Fruit fly (Drosophila melanogaster) whole organism, embryonic: ENCODE data around the gene pont.

Source experiments
- CG11560 ChIP-seq: fragments of 200-800 bp; sonication (Bioruptor generic); IDR thresholded peaks from 3 replicates; pipeline ENCODE4 v1.3.6; 2022; ENCODE audit warnings: missing biosample characterization, missing genetic modification characterization
- CG15601 ChIP-seq: fragments of 200-800 bp; sonication (Bioruptor generic); optimal IDR thresholded peaks from 3 replicates; lab custom pipeline; 2019; ENCODE audit warnings: missing biosample characterization, mild to moderate bottlenecking, missing genetic modification characterization, moderate library complexity
- CG2678 ChIP-seq: fragments of 200-800 bp; sonication (Bioruptor generic); optimal IDR thresholded peaks from 3 replicates; lab custom pipeline; 2019; ENCODE audit warnings: missing biosample characterization, mild to moderate bottlenecking, missing genetic modification characterization, moderate library complexity
- CG30020 ChIP-seq: fragments of 200-800 bp; optimal IDR thresholded peaks from 2 replicates; lab custom pipeline; 2019; ENCODE audit warnings: missing biosample characterization, mild to moderate bottlenecking, missing genetic modification characterization, moderate library complexity
- CG3163 ChIP-seq: fragments of 200-800 bp; sonication (Bioruptor generic); optimal IDR thresholded peaks from 3 replicates; lab custom pipeline; 2016; ENCODE audit warnings: missing biosample characterization, missing genetic modification characterization
- CG3847 ChIP-seq: fragments of 200-800 bp; sonication (Bioruptor generic); IDR thresholded peaks from 2 replicates; pipeline ENCODE4 v1.3.6; 2022; ENCODE audit warnings: missing biosample characterization, missing genetic modification characterization
- CG4282 ChIP-seq: fragments of 200-800 bp; sonication (Bioruptor generic); optimal IDR thresholded peaks from 2 replicates; lab custom pipeline; 2016; ENCODE audit warnings: missing biosample characterization, missing genetic modification characterization
- CG4820 ChIP-seq: fragments of 200-800 bp; sonication (Bioruptor generic); optimal IDR thresholded peaks from 3 replicates; lab custom pipeline; 2016; ENCODE audit warnings: missing biosample characterization, missing genetic modification characterization
- CG5245 ChIP-seq: fragments of 200-800 bp; sonication (Bioruptor generic); optimal IDR thresholded peaks from 3 replicates; lab custom pipeline; 2016; ENCODE audit warnings: missing biosample characterization, missing genetic modification characterization
- CG5953 ChIP-seq: fragments of 200-800 bp; sonication (Bioruptor generic); IDR thresholded peaks from 2 replicates; pipeline ENCODE4 v1.3.6; 2022; ENCODE audit warnings: missing biosample characterization, missing genetic modification characterization
- CG7745 ChIP-seq: fragments of 200-800 bp; sonication (Bioruptor generic); optimal IDR thresholded peaks from 2 replicates; lab custom pipeline; 2018; ENCODE audit warnings: missing biosample characterization, mild to moderate bottlenecking, missing genetic modification characterization, moderate library complexity
- CG8359 ChIP-seq: fragments of 200-800 bp; sonication (Bioruptor generic); optimal IDR thresholded peaks from 2 replicates; lab custom pipeline; 2017; ENCODE audit warnings: missing biosample characterization, mild to moderate bottlenecking, missing genetic modification characterization, borderline replicate concordance
- CG9609 ChIP-seq: fragments of 200-800 bp; sonication (Bioruptor generic); optimal IDR thresholded peaks from 3 replicates; lab custom pipeline; 2016; ENCODE audit warnings: missing biosample characterization, missing genetic modification characterization
- CG9727 ChIP-seq: fragments of 200-800 bp; sonication (Bioruptor generic); optimal IDR thresholded peaks from 3 replicates; lab custom pipeline; 2017; ENCODE audit warnings: missing biosample characterization, mild to moderate bottlenecking, missing genetic modification characterization
- CrebB ChIP-seq: fragments of 200-800 bp; sonication (Bioruptor generic); optimal IDR thresholded peaks from 3 replicates; lab custom pipeline; 2018; ENCODE audit warnings: missing biosample characterization, mild to moderate bottlenecking, missing genetic modification characterization
- Dbx ChIP-seq: fragments of 200-800 bp; sonication (Bioruptor generic); IDR thresholded peaks from 3 replicates; pipeline ENCODE4 v1.3.6; 2022; ENCODE audit warnings: missing biosample characterization, missing genetic modification characterization
- ERR ChIP-seq: fragments of 200-800 bp; sonication (Bioruptor generic); optimal IDR thresholded peaks from 2 replicates; lab custom pipeline; 2016; ENCODE audit warnings: missing biosample characterization, missing genetic modification characterization
- Fer3 ChIP-seq: fragments of 200-800 bp; sonication (Bioruptor generic); optimal IDR thresholded peaks from 2 replicates; lab custom pipeline; 2018; ENCODE audit warnings: missing biosample characterization, mild to moderate bottlenecking, missing genetic modification characterization, moderate library complexity
- Lhr ChIP-seq: fragments of 200-800 bp; sonication (Bioruptor generic); optimal IDR thresholded peaks from 3 replicates; lab custom pipeline; 2017; ENCODE audit warnings: mild to moderate bottlenecking, missing biosample characterization, missing genetic modification reagents, missing genetic modification characterization
- MBD-R2 ChIP-seq: fragments of 200-800 bp; sonication (Bioruptor generic); IDR thresholded peaks from 2 replicates; pipeline ENCODE4 v1.3.6; 2022; ENCODE audit warnings: missing biosample characterization, missing genetic modification characterization
- Oli ChIP-seq: fragments of 200-800 bp; sonication (Bioruptor generic); optimal IDR thresholded peaks from 2 replicates; lab custom pipeline; 2018; ENCODE audit warnings: missing biosample characterization, mild to moderate bottlenecking, missing genetic modification characterization, moderate library complexity
- Rfx ChIP-seq: fragments of 200-800 bp; sonication (Bioruptor generic); IDR thresholded peaks from 2 replicates; pipeline ENCODE4 v1.3.6; 2022; ENCODE audit warnings: missing biosample characterization, missing genetic modification characterization
- Scr ChIP-seq: fragments of 200-800 bp; sonication (Bioruptor generic); IDR thresholded peaks from 2 replicates; pipeline ENCODE4 v1.3.6; 2022; ENCODE audit warnings: missing biosample characterization, missing genetic modification characterization; ENCODE audit not compliant: partially characterized antibody
- Sox102F ChIP-seq: fragments of 200-800 bp; sonication (Bioruptor generic); optimal IDR thresholded peaks from 2 replicates; lab custom pipeline; 2018; ENCODE audit warnings: missing biosample characterization, mild to moderate bottlenecking, missing genetic modification characterization, moderate library complexity
- amos ChIP-seq: fragments of 200-800 bp; sonication (Bioruptor generic); IDR thresholded peaks from 2 replicates; pipeline ENCODE4 v1.3.6; 2022; ENCODE audit warnings: missing biosample characterization, missing genetic modification characterization; ENCODE audit not compliant: partially characterized antibody
- bowl ChIP-seq: fragments of 200-800 bp; sonication (Bioruptor generic); IDR thresholded peaks from 2 replicates; pipeline ENCODE4 v1.3.6; 2022; ENCODE audit warnings: missing biosample characterization, missing genetic modification characterization
- br ChIP-seq: fragments of >200 bp; optimal IDR thresholded peaks from 2 replicates; lab custom pipeline; 2017
- cg ChIP-seq: fragments of 200-800 bp; sonication (Bioruptor generic); optimal IDR thresholded peaks from 3 replicates; lab custom pipeline; 2019; ENCODE audit warnings: missing biosample characterization, mild to moderate bottlenecking, missing genetic modification characterization, moderate library complexity
- chif ChIP-seq, 2 experiments: fragments of 200-800 bp; sonication (Bioruptor generic); optimal IDR thresholded peaks; 3 replicates each; lab custom pipeline; 2016; ENCODE audit warnings: missing biosample characterization in 2 of 2, missing genetic modification characterization in 2 of 2
- da ChIP-seq: fragments of 200-800 bp; sonication (Bioruptor generic); optimal IDR thresholded peaks from 2 replicates; lab custom pipeline; 2016; ENCODE audit warnings: missing biosample characterization, missing genetic modification characterization
- dm ChIP-seq: fragments of 200-800 bp; sonication (Bioruptor generic); optimal IDR thresholded peaks from 3 replicates; lab custom pipeline; 2016; ENCODE audit warnings: missing biosample characterization, missing genetic modification characterization
- dmrt99B ChIP-seq: fragments of 200-800 bp; sonication (Bioruptor generic); optimal IDR thresholded peaks from 2 replicates; lab custom pipeline; 2018; ENCODE audit warnings: missing biosample characterization, mild to moderate bottlenecking, missing genetic modification characterization, moderate library complexity
- eve ChIP-seq, 2 experiments: fragments of >200 bp; optimal IDR thresholded peaks; 2 replicates each; lab custom pipeline; 2017; ENCODE audit warnings: missing biosample characterization in 2 of 2, missing genetic modification characterization in 2 of 2
- exex ChIP-seq: fragments of 200-800 bp; sonication (Bioruptor generic); optimal IDR thresholded peaks from 4 replicates; lab custom pipeline; 2018; ENCODE audit warnings: missing biosample characterization, mild to moderate bottlenecking, missing genetic modification characterization, moderate library complexity
- fd64A ChIP-seq: fragments of 200-800 bp; sonication (Bioruptor generic); optimal IDR thresholded peaks from 3 replicates; lab custom pipeline; 2018; ENCODE audit warnings: missing biosample characterization, mild to moderate bottlenecking, missing genetic modification characterization
- fu2 ChIP-seq: fragments of 200-800 bp; sonication (Bioruptor generic); optimal IDR thresholded peaks from 2 replicates; lab custom pipeline; 2016; ENCODE audit warnings: missing biosample characterization, missing genetic modification characterization
- gcm2 ChIP-seq: fragments of 200-800 bp; sonication (Bioruptor generic); optimal IDR thresholded peaks from 2 replicates; lab custom pipeline; 2016; ENCODE audit warnings: missing biosample characterization, missing genetic modification characterization
- ind ChIP-seq: fragments of 200-800 bp; sonication (Bioruptor generic); optimal IDR thresholded peaks from 3 replicates; lab custom pipeline; 2016; ENCODE audit warnings: missing biosample characterization, missing genetic modification characterization
- jing ChIP-seq: fragments of 200-800 bp; sonication (Bioruptor generic); optimal IDR thresholded peaks from 2 replicates; lab custom pipeline; 2018; ENCODE audit warnings: missing biosample characterization, mild to moderate bottlenecking, missing genetic modification characterization
- lola ChIP-seq, 3 experiments: fragments of >200 bp in 2 of 3; fragments of 200-800 bp in 1 of 3; sonication (Bioruptor generic) in 1 of 3; optimal IDR thresholded peaks; 2 replicates each; lab custom pipeline; 2017 to 2019; ENCODE audit warnings: missing biosample characterization in 3 of 3, missing genetic modification characterization in 3 of 3, mild to moderate bottlenecking in 1 of 3, moderate library complexity in 1 of 3
- nom ChIP-seq: fragments of 200-800 bp; sonication (Bioruptor generic); optimal IDR thresholded peaks from 2 replicates; lab custom pipeline; 2017; ENCODE audit warnings: missing biosample characterization, missing genetic modification characterization, mild to moderate bottlenecking, moderate library complexity, missing genetic modification reagents
- pan ChIP-seq, 4 experiments: fragments of >200 bp in 3 of 4; fragments of 200-800 bp in 1 of 4; sonication (Bioruptor generic) in 1 of 4; optimal IDR thresholded peaks in 3 of 4; IDR thresholded peaks in 1 of 4; 2 replicates each; pipeline versions ENCODE4 v1.3.6 to Lab custom; 2017 to 2022; ENCODE audit warnings: missing biosample characterization in 2 of 4, missing genetic modification characterization in 2 of 4, mixed read lengths in 1 of 4
- repo ChIP-seq: fragments of 200-800 bp; sonication (Bioruptor generic); optimal IDR thresholded peaks from 2 replicates; lab custom pipeline; 2016; ENCODE audit warnings: missing biosample characterization, missing genetic modification characterization
- salm ChIP-seq: fragments of 200-800 bp; sonication (Bioruptor generic); optimal IDR thresholded peaks from 2 replicates; lab custom pipeline; 2018; ENCODE audit warnings: missing biosample characterization, mild to moderate bottlenecking, missing genetic modification characterization
- sd ChIP-seq: fragments of 200-800 bp; sonication (Bioruptor generic); optimal IDR thresholded peaks from 3 replicates; lab custom pipeline; 2018; ENCODE audit warnings: missing biosample characterization, mild to moderate bottlenecking, missing genetic modification characterization, moderate library complexity
- slbo ChIP-seq: fragments of 200-800 bp; sonication (Bioruptor generic); IDR thresholded peaks from 2 replicates; pipeline ENCODE4 v1.3.6; 2022; ENCODE audit warnings: missing biosample characterization, missing genetic modification characterization
- stwl ChIP-seq: fragments of 200-800 bp; sonication (Bioruptor generic); optimal IDR thresholded peaks from 3 replicates; lab custom pipeline; 2018; ENCODE audit warnings: missing biosample characterization, mild to moderate bottlenecking, missing genetic modification characterization, moderate library complexity
- vvl ChIP-seq: fragments of 200-800 bp; sonication (Bioruptor generic); IDR thresholded peaks from 2 replicates; pipeline ENCODE4 v1.3.6; 2022; ENCODE audit warnings: missing biosample characterization, missing genetic modification characterization
- zfh1 ChIP-seq: fragments of 200-800 bp; sonication (Bioruptor generic); IDR thresholded peaks from 3 replicates; pipeline ENCODE4 v1.3.6; 2022; ENCODE audit warnings: missing biosample characterization, missing genetic modification characterization
- zfh2 ChIP-seq: fragments of 200-800 bp; sonication (Bioruptor generic); optimal IDR thresholded peaks from 2 replicates; lab custom pipeline; 2016; ENCODE audit warnings: missing biosample characterization, missing genetic modification characterization

The pont gene

dm6 chr3R:10263972-10264536 lies 2.1 kb downstream of the pont start, which contains the start of gene Nuak (continued):
- TF ChIP-seq zfh2 (GFP tag; lab: Kevin White, UChicago) (peak; percentile 98), stwl (tag; lab: Kevin White, UChicago) (peak; percentile 94), Sox102F (GFP tag; lab: Kevin White, UChicago) (peak; percentile 80), CG4282 (GFP tag; lab: Kevin White, UChicago) (peak; percentile 89), CG2678 (tag; lab: Kevin White, UChicago) (peak; percentile 82), zfh1 (GFP tag; lab: Robert Waterston, UW) (no peak), CG15601 (tag; lab: Kevin White, UChicago) (peak; percentile 100), vvl (GFP tag; lab: Robert Waterston, UW) (no peak), Fer3 (tag; lab: Kevin White, UChicago) (peak; percentile 83), CG3163 (GFP tag; lab: Kevin White, UChicago) (peak; percentile 85), ERR (peak; percentile 80), gcm2 (GFP tag; lab: Kevin White, UChicago) (peak; percentile 74), CG8359 (GFP tag; lab: Kevin White, UChicago) (no peak), eve (GFP tag; optimal IDR thresholded peaks at IDR 0.05; lab: Kevin White, UChicago) (no peak), pan (optimal IDR thresholded peaks at IDR 0.05; lab: Kevin White, UChicago) (no peak), pan (GFP tag; optimal IDR thresholded peaks at IDR 0.05 in 1 of 2, IDR thresholded peaks at IDR 0.05 in 1 of 2) (no peak), exex (tag; lab: Kevin White, UChicago) (peak; percentile 45), br (lab: Kevin White, UChicago) (no peak), CG9727 (peak; percentile 92), amos (GFP tag; lab: Robert Waterston, UW) (no peak), CrebB (tag; lab: Kevin White, UChicago) (peak; percentile 72), CG11560 (tag; lab: Robert Waterston, UW) (no peak), fd64A (GFP tag; lab: Kevin White, UChicago) (no peak), dmrt99B (tag; lab: Kevin White, UChicago) (peak; percentile 88), fu2 (peak; percentile 96), Rfx (GFP tag; lab: Robert Waterston, UW) (no peak), Oli (tag; lab: Kevin White, UChicago) (peak; percentile 62), lola (GFP tag; optimal IDR thresholded peaks at IDR 0.05; lab: Kevin White, UChicago) (peak in 1 of 3 experiments; percentile 78), nom (GFP tag; lab: Kevin White, UChicago) (peak; percentile 46), slbo (no peak), ind (GFP tag; lab: Kevin White, UChicago) (peak; percentile 95), MBD-R2 (GFP tag; lab: Robert Waterston, UW) (no peak), jing (GFP tag; lab: Kevin White, UChicago) (peak; percentile 58), dm (peak; percentile 85), CG9609 (GFP tag; lab: Kevin White, UChicago) (peak; percentile 93), CG3847 (GFP tag; lab: Robert Waterston, UW) (no peak), salm (tag; lab: Kevin White, UChicago) (peak; percentile 44), bowl (GFP tag; lab: Robert Waterston, UW) (no peak), Lhr (GFP tag; lab: Kevin White, UChicago) (peak; percentile 88), chif (GFP tag; optimal IDR thresholded peaks at IDR 0.05; lab: Kevin White, UChicago) (peak; percentile 83 to 88), Scr (no peak), da (peak; percentile 82), CG5953 (no peak), CG4820 (peak; percentile 82), sd (tag; lab: Kevin White, UChicago) (peak; percentile 99), repo (peak; percentile 93), CG5245 (peak; percentile 70), CG30020 (tag; lab: Kevin White, UChicago) (peak; percentile 64), Dbx (GFP tag; lab: Robert Waterston, UW) (no peak), CG7745 (tag; lab: Kevin White, UChicago) (peak; percentile 32), cg (no peak)
